Worm (Caenorhabditis elegans) whole organism, L4/young adult: ENCODE data around the gene vhp-1.

ENCODE experiments used
- dao-5 ChIP-seq: sonication (generic microtip); optimal IDR thresholded peaks from 2 replicates; lab custom pipeline; 2016; ENCODE audit warnings: missing genotype, missing genetic modification characterization, moderate library complexity, missing compliant biosample characterization
- him-1 ChIP-seq: sonication (generic microtip); optimal IDR thresholded peaks from 2 replicates; lab custom pipeline; 2016; ENCODE audit warnings: missing genotype, missing genetic modification reagents, missing genetic modification characterization, missing compliant biosample characterization

ce11 chrII:5277780-5278179, 45.3 kb upstream of the vhp-1 start:
- TF ChIP-seq him-1, result no peak
- no peak for TF ChIP-seq dao-5 (tag; lab: Kevin White, UChicago)
